Fruit fly (Drosophila melanogaster) whole organism, embryonic: ENCODE results near the gene Rab7.
A peak's percentile ranks its signal among the peaks of the same experiment; 100 is the strongest.

Source experiments
- Atf6 ChIP-seq: fragments of 200-800 bp; sonication (Bioruptor generic); IDR thresholded peaks from 2 replicates; pipeline ENCODE4 v1.3.6; 2022; ENCODE audit warnings: missing biosample characterization, missing genetic modification characterization
- BtbVII ChIP-seq: fragments of 200-800 bp; sonication (Bioruptor generic); optimal IDR thresholded peaks from 3 replicates; lab custom pipeline; 2017; ENCODE audit warnings: missing biosample characterization, mild to moderate bottlenecking, missing genetic modification characterization
- CG10321 ChIP-seq: fragments of 200-800 bp; sonication (Bioruptor generic); IDR thresholded peaks from 2 replicates; pipeline ENCODE4 v1.3.6; 2022; ENCODE audit warnings: missing biosample characterization, missing genetic modification characterization
- CG11695 ChIP-seq: fragments of 200-800 bp; sonication (Bioruptor generic); IDR thresholded peaks from 3 replicates; pipeline ENCODE4 v1.3.6; 2022; ENCODE audit warnings: missing biosample characterization, missing genetic modification characterization
- CG13775 ChIP-seq: fragments of 200-800 bp; sonication (Bioruptor generic); optimal IDR thresholded peaks from 3 replicates; lab custom pipeline; 2017; ENCODE audit warnings: missing biosample characterization, mild to moderate bottlenecking, missing genetic modification characterization
- CG17568 ChIP-seq: fragments of 200-800 bp; sonication (Bioruptor generic); optimal IDR thresholded peaks from 2 replicates; lab custom pipeline; 2018; ENCODE audit warnings: missing biosample characterization, mild to moderate bottlenecking, missing genetic modification characterization, moderate library complexity
- CG2678 ChIP-seq: fragments of 200-800 bp; sonication (Bioruptor generic); optimal IDR thresholded peaks from 3 replicates; lab custom pipeline; 2019; ENCODE audit warnings: missing biosample characterization, mild to moderate bottlenecking, missing genetic modification characterization, moderate library complexity
- CG3407 ChIP-seq: fragments of 200-800 bp; sonication (Bioruptor generic); optimal IDR thresholded peaks from 2 replicates; lab custom pipeline; 2018; ENCODE audit warnings: missing biosample characterization, mild to moderate bottlenecking, missing genetic modification characterization
- CG7372 ChIP-seq: fragments of 200-800 bp; sonication (Bioruptor generic); IDR thresholded peaks from 2 replicates; pipeline ENCODE4 v1.3.6; 2022; ENCODE audit warnings: missing biosample characterization, missing genetic modification characterization
- CG9817 ChIP-seq: fragments of 200-800 bp; sonication (Bioruptor generic); optimal IDR thresholded peaks from 2 replicates; lab custom pipeline; 2018; ENCODE audit warnings: missing biosample characterization, mild to moderate bottlenecking, missing genetic modification characterization, moderate library complexity
- Chrac-16 ChIP-seq: fragments of 200-800 bp; sonication (Bioruptor generic); optimal IDR thresholded peaks from 3 replicates; lab custom pipeline; 2016; ENCODE audit warnings: missing biosample characterization, missing genetic modification characterization
- CrebB ChIP-seq: fragments of 200-800 bp; sonication (Bioruptor generic); optimal IDR thresholded peaks from 3 replicates; lab custom pipeline; 2018; ENCODE audit warnings: missing biosample characterization, mild to moderate bottlenecking, missing genetic modification characterization
- D19B ChIP-seq: fragments of 200-800 bp; sonication (Bioruptor generic); optimal IDR thresholded peaks from 2 replicates; lab custom pipeline; 2017; ENCODE audit warnings: missing biosample characterization, mild to moderate bottlenecking, missing genetic modification characterization
- Drgx ChIP-seq: fragments of 200-800 bp; sonication (Bioruptor generic); IDR thresholded peaks from 2 replicates; pipeline ENCODE4 v1.3.6; 2022; ENCODE audit warnings: missing biosample characterization, missing genetic modification characterization
- Hr51 ChIP-seq, 2 experiments: fragments of 200-800 bp; sonication (Bioruptor generic); optimal IDR thresholded peaks; 2 replicates in 1 of 2; 3 replicates in 1 of 2; lab custom pipeline; 2016 to 2018; ENCODE audit warnings: missing biosample characterization in 2 of 2, missing genetic modification characterization in 2 of 2, mild to moderate bottlenecking in 1 of 2, moderate library complexity in 1 of 2
- Hr78 ChIP-seq, 2 experiments: fragments of 200-800 bp in 1 of 2; fragments of >200 bp in 1 of 2; sonication (Bioruptor generic) in 1 of 2; optimal IDR thresholded peaks; 2 replicates each; lab custom pipeline; 2017 to 2019; ENCODE audit warnings: missing biosample characterization in 2 of 2, missing genetic modification characterization in 2 of 2, mild to moderate bottlenecking in 1 of 2, moderate library complexity in 1 of 2
- Med ChIP-seq: fragments of 200-800 bp; sonication (Bioruptor generic); peaks from one replicate; lab custom pipeline; 2016; ENCODE audit warnings: missing biosample characterization, missing genetic modification characterization, mild to moderate bottlenecking, inconsistent platforms, moderate library complexity
- Oli ChIP-seq: fragments of 200-800 bp; sonication (Bioruptor generic); optimal IDR thresholded peaks from 2 replicates; lab custom pipeline; 2018; ENCODE audit warnings: missing biosample characterization, mild to moderate bottlenecking, missing genetic modification characterization, moderate library complexity
- Sox102F ChIP-seq: fragments of 200-800 bp; sonication (Bioruptor generic); optimal IDR thresholded peaks from 2 replicates; lab custom pipeline; 2018; ENCODE audit warnings: missing biosample characterization, mild to moderate bottlenecking, missing genetic modification characterization, moderate library complexity
- abd-A ChIP-seq: fragments of 200-800 bp; sonication (Bioruptor generic); optimal IDR thresholded peaks from 3 replicates; lab custom pipeline; 2019; ENCODE audit warnings: missing biosample characterization, mild to moderate bottlenecking, missing genetic modification characterization, moderate library complexity
- exex ChIP-seq: fragments of 200-800 bp; sonication (Bioruptor generic); optimal IDR thresholded peaks from 4 replicates; lab custom pipeline; 2018; ENCODE audit warnings: missing biosample characterization, mild to moderate bottlenecking, missing genetic modification characterization, moderate library complexity
- fu2 ChIP-seq: fragments of 200-800 bp; sonication (Bioruptor generic); optimal IDR thresholded peaks from 2 replicates; lab custom pipeline; 2016; ENCODE audit warnings: missing biosample characterization, missing genetic modification characterization
- mirr ChIP-seq: fragments of 200-800 bp; sonication (Bioruptor generic); optimal IDR thresholded peaks from 3 replicates; lab custom pipeline; 2018; ENCODE audit warnings: missing biosample characterization, mild to moderate bottlenecking, missing genetic modification characterization
- nau ChIP-seq: fragments of 200-800 bp; sonication (Bioruptor generic); optimal IDR thresholded peaks from 3 replicates; lab custom pipeline; 2017; ENCODE audit warnings: missing biosample characterization, mild to moderate bottlenecking, missing genetic modification characterization, missing genetic modification reagents
- nerfin-1 ChIP-seq: fragments of 200-800 bp; sonication (Bioruptor generic); optimal IDR thresholded peaks from 3 replicates; lab custom pipeline; 2019; ENCODE audit warnings: missing biosample characterization, mild to moderate bottlenecking, missing genetic modification characterization, moderate library complexity
- nom ChIP-seq: fragments of 200-800 bp; sonication (Bioruptor generic); optimal IDR thresholded peaks from 2 replicates; lab custom pipeline; 2017; ENCODE audit warnings: missing biosample characterization, missing genetic modification characterization, mild to moderate bottlenecking, moderate library complexity, missing genetic modification reagents
- otp ChIP-seq: fragments of 200-800 bp; sonication (Bioruptor generic); IDR thresholded peaks from 3 replicates; pipeline ENCODE4, ENCODE4 v1.3.6; 2022; ENCODE audit warnings: missing biosample characterization, missing genetic modification characterization
- pan ChIP-seq, 4 experiments: fragments of >200 bp in 3 of 4; fragments of 200-800 bp in 1 of 4; sonication (Bioruptor generic) in 1 of 4; optimal IDR thresholded peaks in 3 of 4; IDR thresholded peaks in 1 of 4; 2 replicates each; pipeline versions ENCODE4 v1.3.6 to Lab custom; 2017 to 2022; ENCODE audit warnings: missing biosample characterization in 2 of 4, missing genetic modification characterization in 2 of 4, mixed read lengths in 1 of 4
- row ChIP-seq: fragments of 200-800 bp; sonication (Bioruptor generic); IDR thresholded peaks from 3 replicates; pipeline ENCODE4 v1.3.6; 2022; ENCODE audit warnings: missing biosample characterization, missing genetic modification characterization
- sd ChIP-seq: fragments of 200-800 bp; sonication (Bioruptor generic); optimal IDR thresholded peaks from 3 replicates; lab custom pipeline; 2018; ENCODE audit warnings: missing biosample characterization, mild to moderate bottlenecking, missing genetic modification characterization, moderate library complexity
- sim ChIP-seq: fragments of 200-800 bp; sonication (Bioruptor generic); IDR thresholded peaks from 2 replicates; pipeline ENCODE4 v1.3.6; 2022; ENCODE audit warnings: missing biosample characterization, missing genetic modification characterization
- stc ChIP-seq: fragments of 200-800 bp; sonication (Bioruptor generic); IDR thresholded peaks from 2 replicates; pipeline ENCODE4 v1.3.6; 2022; ENCODE audit warnings: missing biosample characterization, missing genetic modification characterization
- tin ChIP-seq: fragments of 200-800 bp; sonication (Bioruptor generic); optimal IDR thresholded peaks from 3 replicates; lab custom pipeline; 2016; ENCODE audit warnings: missing biosample characterization, missing genetic modification characterization
- vvl ChIP-seq: fragments of 200-800 bp; sonication (Bioruptor generic); IDR thresholded peaks from 2 replicates; pipeline ENCODE4 v1.3.6; 2022; ENCODE audit warnings: missing biosample characterization, missing genetic modification characterization

The Rab7 gene

dm6 chr3R:24015939-24016913 lies 23.4 kb downstream of the Rab7 start (continued):
- peak; percentile 79 for TF ChIP-seq CG10321 (GFP tag; lab: Robert Waterston, UW)
- no peak for TF ChIP-seq fu2 (GFP tag; lab: Kevin White, UChicago)
- peak; percentile 89 for TF ChIP-seq exex
- no peak for TF ChIP-seq tin (GFP tag; lab: Kevin White, UChicago)
- no peak for TF ChIP-seq CG13775 (GFP tag; lab: Kevin White, UChicago)
- TF ChIP-seq Hr78 (GFP tag; optimal IDR thresholded peaks at IDR 0.05; lab: Kevin White, UChicago), result no peak
- TF ChIP-seq Atf6, result peak; percentile 21; the same call in 1 of the 2 replicates
- TF ChIP-seq mirr (GFP tag; lab: Kevin White, UChicago), result peak; percentile 3
- TF ChIP-seq BtbVII, result peak; percentile 28
- no peak for TF ChIP-seq CG3407 (GFP tag; lab: Kevin White, UChicago)
- peak; percentile 41 for TF ChIP-seq CG2678
- TF ChIP-seq Chrac-16 (GFP tag; lab: Kevin White, UChicago), result no peak

DNA sequence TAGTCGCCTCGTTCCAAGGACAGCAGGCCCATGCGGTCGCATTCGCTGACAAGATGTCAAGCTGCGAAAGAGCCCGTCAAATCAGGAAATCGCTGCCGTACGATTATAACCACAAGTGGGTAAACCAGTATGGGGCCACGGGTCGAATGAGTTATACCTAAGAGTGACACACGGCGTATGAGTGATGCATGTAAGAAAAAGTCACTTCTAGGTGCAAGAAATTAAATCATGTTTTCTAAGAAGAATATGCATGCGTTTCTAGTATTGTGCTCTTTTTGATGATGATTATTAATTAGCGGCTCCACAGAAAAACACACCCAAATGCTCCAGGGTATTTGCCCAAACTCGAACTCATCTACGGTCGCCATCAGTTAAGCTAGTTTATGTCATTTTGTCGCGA lies 24.8 kb downstream of the Rab7 start:
- TF ChIP-seq stc (peak; percentile 8; the same call in 1 of the 2 replicates), sim (GFP tag; lab: Robert Waterston, UW) (no peak), CG7372 (GFP tag; lab: Robert Waterston, UW) (peak; percentile 52; the same call in 1 of the 2 replicates), nau (GFP tag; lab: Kevin White, UChicago) (no peak), pan (optimal IDR thresholded peaks at IDR 0.05; lab: Kevin White, UChicago) (no peak), pan (GFP tag; optimal IDR thresholded peaks at IDR 0.05 in 1 of 2, IDR thresholded peaks at IDR 0.05 in 1 of 2) (peak in 1 of 2 experiments; percentile 37), D19B (GFP tag; lab: Kevin White, UChicago) (peak; percentile 34), Drgx (0 out of 2 replicates have a peak, but pooled peaks have one; percentile 43), CG11695 (GFP tag; lab: Robert Waterston, UW) (0 out of 3 replicates have a peak, but pooled peaks have one; percentile 25), Oli (peak; percentile 10), Sox102F (GFP tag; lab: Kevin White, UChicago) (peak; percentile 9), vvl (GFP tag; lab: Robert Waterston, UW) (0 out of 2 replicates have a peak, but pooled peaks have one; percentile 15), Med (peak; percentile 54), Hr51 (GFP tag; optimal IDR thresholded peaks at IDR 0.05; lab: Kevin White, UChicago) (peak in 1 of 2 experiments; percentile 10), nerfin-1 (tag; lab: Kevin White, UChicago) (no peak), CG9817 (tag; lab: Kevin White, UChicago) (no peak), otp (GFP tag; lab: Robert Waterston, UW) (0 out of 3 replicates have a peak, but pooled peaks have one; percentile 36), row (peak; percentile 26; the same call in 1 of the 3 replicates)

DNA sequence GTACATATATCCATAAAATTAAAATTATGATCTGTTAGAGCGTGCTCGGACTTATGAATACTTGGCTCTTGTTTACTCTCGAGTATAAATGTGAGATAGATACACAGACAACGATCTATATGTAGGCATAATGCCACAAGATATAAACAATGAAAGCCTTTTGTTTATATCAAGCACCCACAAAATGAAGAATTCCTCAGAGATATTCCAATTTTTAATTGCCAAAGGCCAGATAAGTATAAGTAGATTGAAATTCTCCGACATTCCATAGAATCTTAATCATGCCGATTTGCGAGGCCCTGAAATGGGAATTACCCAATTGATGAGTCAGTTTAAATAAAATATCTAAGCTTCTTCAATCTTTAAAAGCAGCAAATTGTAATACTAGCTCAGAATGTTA lies 29.1 kb downstream of the Rab7 start:
- TF ChIP-seq Med (peak; percentile 39), abd-A (peak; percentile 3), sd (tag; lab: Kevin White, UChicago) (peak; percentile 94), CrebB (tag; lab: Kevin White, UChicago) (no peak)

dm6 chr3R:24024123-24024522 lies 31.3 kb downstream of the Rab7 start:
- TF ChIP-seq nom (GFP tag; lab: Kevin White, UChicago) (peak; percentile 16), CG17568 (no peak)
